Worm (Caenorhabditis elegans): ENCODE measurements around the gene sws-1.

DNA sequence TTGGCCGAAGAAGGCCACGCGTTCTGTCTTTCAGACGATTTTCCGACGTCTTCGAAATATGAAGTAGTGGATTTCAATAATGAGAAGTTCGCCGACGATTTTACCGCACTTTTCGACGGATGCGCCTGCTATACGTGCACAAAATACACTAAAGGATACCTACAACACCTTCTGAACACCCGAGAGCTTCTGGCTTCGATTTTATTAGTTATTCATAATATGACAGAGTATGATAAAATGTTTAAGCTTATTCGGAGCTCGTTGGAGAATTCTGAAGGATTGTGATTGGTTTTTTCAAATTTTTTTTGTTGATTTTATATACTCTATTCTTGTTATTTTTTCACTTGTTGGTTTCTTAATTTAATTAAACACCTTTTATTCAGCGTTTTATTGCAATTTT is 19.3 kb upstream of the sws-1 start:
- TF ChIP-seq ceh-48 (tag; optimal IDR thresholded peaks at IDR 0.05) (no peak), fkh-10 (GFP tag; optimal IDR thresholded peaks at IDR 0.05) (no peak), ztf-16 (tag; optimal IDR thresholded peaks at IDR 0.05) (no peak), pha-4 (tag; optimal IDR thresholded peaks at IDR 0.05) (no peak), mec-3 (tag; optimal IDR thresholded peaks at IDR 0.05; ENCODE audit: borderline replicate concordance) (no peak), ceh-19 (GFP tag; optimal IDR thresholded peaks at IDR 0.05) (no peak), ama-1 (optimal IDR thresholded peaks at IDR 0.05) (no peak), lin-11 (tag; optimal IDR thresholded peaks at IDR 0.05) (no peak), pqm-1 (tag; optimal IDR thresholded peaks at IDR 0.05) (no peak), nhr-11 (tag; optimal IDR thresholded peaks at IDR 0.05) (no peak)

Data from whole organism, late embryonic.